Worm (Caenorhabditis elegans) whole organism, midembryonic: ENCODE measurements around the gene abu-5.

Experiments used
- T22C8.4 ChIP-seq: fragments of 200-800 bp; sonication (Bioruptor generic); IDR thresholded peaks from 2 replicates; pipeline ENCODE4 v1.3.6; 2022; ENCODE audit warnings: missing genetic modification characterization, missing compliant biosample characterization
- flt-1 ChIP-seq: fragments of 200-800 bp; sonication (Bioruptor generic); IDR thresholded peaks from 2 replicates; pipeline ENCODE4 v1.3.6; 2022; ENCODE audit warnings: missing genetic modification characterization, missing compliant biosample characterization
- tab-1 ChIP-seq: fragments of 200-800 bp; sonication (Bioruptor generic); IDR thresholded peaks from 2 replicates; pipeline ENCODE4 v1.3.6; 2022; ENCODE audit warnings: missing genetic modification characterization, missing compliant biosample characterization
- ztf-23 ChIP-seq: fragments of 200-800 bp; sonication (Bioruptor generic); IDR thresholded peaks from 2 replicates; pipeline ENCODE4 v1.3.6; 2022; ENCODE audit warnings: missing genetic modification reagents, missing genetic modification characterization, missing compliant biosample characterization
- ztf-29 ChIP-seq: fragments of 200-800 bp; sonication (Bioruptor generic); IDR thresholded peaks from 2 replicates; pipeline ENCODE4 v1.3.6; 2022; ENCODE audit warnings: missing genetic modification reagents, missing genetic modification characterization, missing compliant biosample characterization

- TF ChIP-seq ztf-23 (GFP tag; lab: Robert Waterston, UW) (no peak), flt-1 (GFP tag; lab: Robert Waterston, UW) (no peak), tab-1 (GFP tag; lab: Robert Waterston, UW) (no peak), T22C8.4 (GFP tag; lab: Robert Waterston, UW) (no peak), ztf-29 (GFP tag; lab: Robert Waterston, UW) (no peak)
Measured at ce11 chrIV:15573863-15574262, 16.6 kb upstream of the abu-5 start.
